Worm (Caenorhabditis elegans): ENCODE data around the gene W03G11.4.
A peak's percentile ranks its signal among the peaks of the same experiment; 100 is the strongest.

Gene W03G11.4

ce11 chrX:12093043-12093442 lies at the start of gene W03G11.4:
W03G11.4 (minus strand) TSS chrX:12093143.
- TF ChIP-seq tab-1 (GFP tag; IDR thresholded peaks at IDR 0.05) (no peak), klf-2 (GFP tag; conservative IDR thresholded peaks at IDR 0.05) (no peak), med-1 (GFP tag; optimal IDR thresholded peaks at IDR 0.05; ENCODE audit: insufficient read depth) (no peak), cog-1 (tag; optimal IDR thresholded peaks at IDR 0.05) (no peak), flt-1 (GFP tag; IDR thresholded peaks at IDR 0.05) (no peak), ref-1 (GFP tag; conservative IDR thresholded peaks at IDR 0.05) (no peak), ztf-29 (GFP tag; IDR thresholded peaks at IDR 0.05) (no peak), ztf-23 (GFP tag; IDR thresholded peaks at IDR 0.05) (no peak)

ce11 chrX:12142569-12142968 lies 49.6 kb upstream of the W03G11.4 start, which contains the start of gene M153.3:
M153.3 (plus strand) TSS chrX:12142869.
- TF ChIP-seq med-1 (GFP tag; optimal IDR thresholded peaks at IDR 0.05; ENCODE audit: insufficient read depth) (no peak), tab-1 (GFP tag; IDR thresholded peaks at IDR 0.05) (no peak), cog-1 (tag; optimal IDR thresholded peaks at IDR 0.05) (no peak), ref-1 (GFP tag; conservative IDR thresholded peaks at IDR 0.05) (0 out of 2 replicates have a peak, but pooled peaks have one; percentile 26), flt-1 (GFP tag; IDR thresholded peaks at IDR 0.05) (no peak), T22C8.4 (GFP tag; IDR thresholded peaks at IDR 0.05) (no peak), klf-2 (GFP tag; conservative IDR thresholded peaks at IDR 0.05) (no peak), ztf-23 (GFP tag; IDR thresholded peaks at IDR 0.05) (no peak), ztf-29 (GFP tag; IDR thresholded peaks at IDR 0.05) (no peak)

DNA sequence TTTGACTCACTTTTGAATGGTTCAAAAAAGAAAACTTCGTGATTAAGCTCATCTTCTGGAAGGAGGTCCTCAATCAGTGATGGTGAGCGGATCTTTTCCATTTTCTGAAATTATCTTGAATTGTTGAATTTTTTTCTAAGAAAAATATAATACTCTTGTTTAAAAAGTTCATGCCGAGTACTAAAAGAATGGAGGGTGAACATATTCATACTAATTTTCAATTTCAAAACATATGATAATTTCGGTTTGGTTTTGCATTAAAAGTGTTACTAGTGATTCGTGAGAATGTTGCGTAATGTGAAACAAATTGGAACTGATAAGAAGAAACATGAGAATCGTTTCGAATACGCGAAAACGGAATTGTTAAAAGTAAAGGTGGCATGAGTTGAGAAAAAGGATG lies 48.1 kb upstream of the W03G11.4 start, which contains the start of gene lyst-1:
lyst-1 (minus strand) TSS at position 101 of the 400 bp plus-strand sequence.
- TF ChIP-seq ref-1 (GFP tag; conservative IDR thresholded peaks at IDR 0.05): no peak
- no peak for TF ChIP-seq T22C8.4 (GFP tag; IDR thresholded peaks at IDR 0.05)
- TF ChIP-seq tab-1 (GFP tag; IDR thresholded peaks at IDR 0.05): no peak
- no peak for TF ChIP-seq ztf-23 (GFP tag; IDR thresholded peaks at IDR 0.05)
- TF ChIP-seq cog-1 (tag; optimal IDR thresholded peaks at IDR 0.05): no peak
- TF ChIP-seq med-1 (GFP tag; optimal IDR thresholded peaks at IDR 0.05; ENCODE audit: insufficient read depth): no peak
- TF ChIP-seq klf-2 (GFP tag; conservative IDR thresholded peaks at IDR 0.05): no peak
- no peak for TF ChIP-seq flt-1 (GFP tag; IDR thresholded peaks at IDR 0.05)
- TF ChIP-seq ztf-29 (GFP tag; IDR thresholded peaks at IDR 0.05): no peak

DNA sequence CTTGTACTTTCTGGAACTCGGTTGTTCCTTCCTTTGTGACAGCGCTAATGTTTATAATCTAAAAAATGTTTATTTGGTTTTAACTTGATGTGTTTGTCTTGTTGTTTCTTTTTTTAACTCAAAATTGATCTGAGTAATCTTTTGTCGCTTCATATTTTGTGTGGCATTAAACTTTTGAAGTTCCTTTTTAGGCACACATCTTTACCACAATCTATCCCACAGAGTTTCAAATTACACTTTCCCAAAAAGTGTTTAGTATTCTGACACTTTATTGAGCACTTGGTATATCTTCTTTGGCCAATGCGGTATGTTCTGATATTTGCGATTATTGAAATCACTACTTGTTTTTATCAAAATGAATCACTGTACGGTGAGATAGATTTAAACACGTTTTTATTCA lies 32.4 kb upstream of the W03G11.4 start, which contains the start of gene lgc-18:
lgc-18 (plus strand) TSS at position 301 of the 400 bp plus-strand sequence.
- TF ChIP-seq T22C8.4 (GFP tag; IDR thresholded peaks at IDR 0.05): no peak

ce11 chrX:12123152-12123551 lies 30.2 kb upstream of the W03G11.4 start, which contains the start of gene T01H10.11:
T01H10.11 (plus strand) TSS chrX:12123452.
- no peak for TF ChIP-seq klf-2 (GFP tag; conservative IDR thresholded peaks at IDR 0.05)
- TF ChIP-seq ref-1 (GFP tag; conservative IDR thresholded peaks at IDR 0.05): no peak
- TF ChIP-seq cog-1 (tag; optimal IDR thresholded peaks at IDR 0.05): no peak
- TF ChIP-seq med-1 (GFP tag; optimal IDR thresholded peaks at IDR 0.05; ENCODE audit: insufficient read depth): no peak
- TF ChIP-seq ztf-23 (GFP tag; IDR thresholded peaks at IDR 0.05): no peak
- TF ChIP-seq ztf-29 (GFP tag; IDR thresholded peaks at IDR 0.05): no peak
- TF ChIP-seq T22C8.4 (GFP tag; IDR thresholded peaks at IDR 0.05): no peak
- TF ChIP-seq tab-1 (GFP tag; IDR thresholded peaks at IDR 0.05): no peak
- TF ChIP-seq flt-1 (GFP tag; IDR thresholded peaks at IDR 0.05): no peak

DNA sequence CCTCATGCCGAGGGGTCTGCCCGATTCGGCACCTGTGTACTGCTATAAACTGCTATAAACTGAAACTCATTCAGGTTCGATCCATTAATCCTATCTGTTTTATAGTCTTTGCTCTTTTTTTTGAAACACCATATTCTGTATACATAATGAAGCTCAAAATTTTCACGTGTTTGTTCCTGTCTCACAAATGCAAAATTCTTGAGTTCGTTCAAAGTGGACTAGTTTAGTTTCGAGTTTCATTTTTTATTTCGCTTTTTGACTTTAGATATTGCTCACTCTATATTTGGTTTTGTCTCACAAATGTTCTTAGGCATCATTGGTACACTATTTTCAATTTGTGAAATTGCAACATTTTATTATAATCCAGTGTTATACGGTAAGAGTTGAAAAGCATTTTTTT lies 28.3 kb upstream of the W03G11.4 start, which contains the start of gene lgc-17:
lgc-17 (plus strand) TSS at position 301 of the 400 bp plus-strand sequence.
- no peak for TF ChIP-seq med-1 (GFP tag; optimal IDR thresholded peaks at IDR 0.05; ENCODE audit: insufficient read depth)

- TF ChIP-seq ztf-29 (GFP tag; IDR thresholded peaks at IDR 0.05): no peak
- TF ChIP-seq klf-2 (GFP tag; conservative IDR thresholded peaks at IDR 0.05): no peak
- no peak for TF ChIP-seq flt-1 (GFP tag; IDR thresholded peaks at IDR 0.05)
- TF ChIP-seq ref-1 (GFP tag; conservative IDR thresholded peaks at IDR 0.05): no peak
- TF ChIP-seq med-1 (GFP tag; optimal IDR thresholded peaks at IDR 0.05; ENCODE audit: insufficient read depth): no peak
- no peak for TF ChIP-seq tab-1 (GFP tag; IDR thresholded peaks at IDR 0.05)
- no peak for TF ChIP-seq cog-1 (tag; optimal IDR thresholded peaks at IDR 0.05)
- TF ChIP-seq T22C8.4 (GFP tag; IDR thresholded peaks at IDR 0.05): no peak
- TF ChIP-seq ztf-23 (GFP tag; IDR thresholded peaks at IDR 0.05): no peak
These were observed 25.4 kb upstream of the W03G11.4 start, which contains the start of gene lgc-16 for ce11 chrX:12118340-12118739. lgc-16 (plus strand) TSS chrX:12118640.

DNA sequence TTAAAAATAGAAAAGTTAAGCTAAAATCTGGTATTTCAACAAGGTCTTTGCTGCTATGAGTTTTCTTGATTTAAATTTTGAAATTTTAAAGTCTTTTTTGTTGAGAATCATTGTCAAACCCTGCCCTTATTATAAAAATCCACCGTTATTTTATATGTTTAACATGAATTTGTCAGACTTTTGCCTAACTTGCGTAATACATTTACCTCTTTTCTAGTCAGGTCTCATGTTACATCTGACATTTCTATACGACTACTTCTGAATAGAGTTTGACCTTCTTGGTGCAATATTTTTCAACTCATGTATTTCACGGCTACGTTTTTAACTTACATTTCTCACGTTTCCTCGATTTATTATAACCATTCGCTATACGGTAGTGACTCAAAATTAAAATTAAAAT lies 21.1 kb upstream of the W03G11.4 start, which contains the start of gene lgc-15:
lgc-15 (plus strand) TSS at position 301 of the 400 bp plus-strand sequence.
- TF ChIP-seq tab-1 (GFP tag; IDR thresholded peaks at IDR 0.05) (no peak), med-1 (GFP tag; optimal IDR thresholded peaks at IDR 0.05; ENCODE audit: insufficient read depth) (no peak), ztf-29 (GFP tag; IDR thresholded peaks at IDR 0.05) (no peak), cog-1 (tag; optimal IDR thresholded peaks at IDR 0.05) (no peak), ztf-23 (GFP tag; IDR thresholded peaks at IDR 0.05) (no peak), flt-1 (GFP tag; IDR thresholded peaks at IDR 0.05) (no peak), klf-2 (GFP tag; conservative IDR thresholded peaks at IDR 0.05) (no peak), T22C8.4 (GFP tag; IDR thresholded peaks at IDR 0.05) (no peak)

ce11 chrX:12111213-12111612 lies 18.3 kb upstream of the W03G11.4 start, which contains the start of gene lgc-14:
lgc-14 (plus strand) TSS chrX:12111513.
- no peak for TF ChIP-seq ref-1 (GFP tag; conservative IDR thresholded peaks at IDR 0.05)
- no peak for TF ChIP-seq ztf-23 (GFP tag; IDR thresholded peaks at IDR 0.05)
- TF ChIP-seq tab-1 (GFP tag; IDR thresholded peaks at IDR 0.05): no peak
- no peak for TF ChIP-seq T22C8.4 (GFP tag; IDR thresholded peaks at IDR 0.05)
- TF ChIP-seq med-1 (GFP tag; optimal IDR thresholded peaks at IDR 0.05; ENCODE audit: insufficient read depth): no peak
- no peak for TF ChIP-seq cog-1 (tag; optimal IDR thresholded peaks at IDR 0.05)
- TF ChIP-seq klf-2 (GFP tag; conservative IDR thresholded peaks at IDR 0.05): no peak
- no peak for TF ChIP-seq flt-1 (GFP tag; IDR thresholded peaks at IDR 0.05)
- TF ChIP-seq ztf-29 (GFP tag; IDR thresholded peaks at IDR 0.05): no peak

DNA sequence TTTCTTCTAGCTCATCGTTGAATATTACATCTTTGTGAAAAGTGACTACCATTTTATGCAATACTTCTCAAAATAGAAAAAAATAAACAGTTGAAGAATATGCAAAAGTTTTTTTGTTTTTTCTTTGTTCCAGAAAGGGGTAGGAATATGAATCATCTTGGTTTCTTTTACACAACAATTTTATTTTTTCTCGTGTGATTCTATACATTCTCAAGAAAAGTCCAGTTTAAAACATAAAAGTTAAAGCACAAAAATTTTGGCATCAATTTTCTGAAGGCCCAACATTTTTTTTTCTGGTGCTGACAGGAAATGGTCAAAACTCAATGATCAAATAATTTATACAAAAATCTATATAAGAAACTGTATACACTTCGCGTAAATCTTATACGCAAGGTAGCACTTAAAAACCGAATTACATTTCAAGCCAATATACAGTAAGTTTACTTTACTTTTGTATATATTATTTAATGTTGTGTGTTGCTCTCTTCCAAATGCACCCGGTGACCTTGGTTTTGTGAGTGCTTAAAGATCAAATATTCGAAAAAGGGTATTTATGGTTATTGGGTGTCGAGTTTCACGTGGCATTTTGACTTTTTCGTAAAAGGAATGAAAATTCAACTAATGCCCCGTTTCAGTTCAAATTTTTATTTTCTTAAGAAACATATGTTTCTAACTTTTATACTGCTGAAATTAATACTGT lies 15.7 kb upstream of the W03G11.4 start, which contains the start of the genes W03G11.2 and lgc-13:
W03G11.2 (minus strand) TSS at position 101 of the 700 bp plus-strand sequence.
lgc-13 (plus strand) TSS at position 650 of the 700 bp plus-strand sequence.
- TF ChIP-seq cog-1 (tag; optimal IDR thresholded peaks at IDR 0.05): no peak
- no peak for TF ChIP-seq med-1 (GFP tag; optimal IDR thresholded peaks at IDR 0.05; ENCODE audit: insufficient read depth)
- TF ChIP-seq ztf-29 (GFP tag; IDR thresholded peaks at IDR 0.05): no peak
- TF ChIP-seq tab-1 (GFP tag; IDR thresholded peaks at IDR 0.05): no peak
- no peak for TF ChIP-seq ztf-23 (GFP tag; IDR thresholded peaks at IDR 0.05)
- TF ChIP-seq ref-1 (GFP tag; conservative IDR thresholded peaks at IDR 0.05): no peak
- no peak for TF ChIP-seq T22C8.4 (GFP tag; IDR thresholded peaks at IDR 0.05)
- TF ChIP-seq flt-1 (GFP tag; IDR thresholded peaks at IDR 0.05): no peak
- no peak for TF ChIP-seq klf-2 (GFP tag; conservative IDR thresholded peaks at IDR 0.05)
